Fruit fly (Drosophila melanogaster) Kc167 (cell line): ENCODE results near the gene CG31050.

ENCODE experiments used
- Myc ChIP-seq: fragments of >200 bp; optimal IDR thresholded peaks from 2 replicates; lab custom pipeline; 2017; ENCODE audit warnings: missing external identifiers
- Sin3A ChIP-seq: fragments of >200 bp; optimal IDR thresholded peaks from 2 replicates; lab custom pipeline; 2018; ENCODE audit warnings: missing external identifiers
- h ChIP-seq: fragments of >200 bp; optimal IDR thresholded peaks from 3 replicates; lab custom pipeline; 2018; ENCODE audit warnings: missing external identifiers
- insv ChIP-seq: fragments of >200 bp; optimal IDR thresholded peaks from 3 replicates; lab custom pipeline; 2018; ENCODE audit warnings: missing external identifiers
- psq ChIP-seq: fragments of >200 bp; optimal IDR thresholded peaks from 2 replicates; lab custom pipeline; 2017; ENCODE audit warnings: missing external identifiers
- ttk ChIP-seq: sonication (Bioruptor generic); optimal IDR thresholded peaks from 2 replicates; lab custom pipeline; 2017; ENCODE audit warnings: missing external identifiers

CG31050 gene

DNA sequence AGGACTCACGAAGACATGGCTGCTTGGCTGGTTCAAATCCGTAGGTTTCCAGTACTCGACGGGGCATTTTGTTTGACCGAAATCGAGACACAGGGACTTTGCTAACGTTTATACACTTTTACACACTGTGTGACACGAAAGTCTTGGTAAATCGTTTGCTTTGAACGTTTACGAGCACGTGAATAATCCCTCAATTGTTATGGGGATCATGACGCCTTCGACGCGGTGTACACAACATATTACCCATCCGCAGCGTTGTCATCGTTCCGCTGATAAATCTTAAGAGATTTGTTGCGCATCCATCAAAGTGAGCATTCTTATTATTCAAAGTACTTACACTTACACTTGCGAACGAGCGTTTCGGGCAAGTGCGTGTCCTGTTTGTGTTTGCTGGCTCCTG is at the start of gene CG31050:
TSS of gene CG31050 (minus strand) at position 101 of the 400 bp plus-strand sequence.
- TF ChIP-seq h (no peak), insv (lab: Kevin White, UChicago) (no peak), psq (no peak), Sin3A (lab: Kevin White, UChicago) (no peak), Myc (lab: Kevin White, UChicago) (no peak), ttk (no peak)

DNA sequence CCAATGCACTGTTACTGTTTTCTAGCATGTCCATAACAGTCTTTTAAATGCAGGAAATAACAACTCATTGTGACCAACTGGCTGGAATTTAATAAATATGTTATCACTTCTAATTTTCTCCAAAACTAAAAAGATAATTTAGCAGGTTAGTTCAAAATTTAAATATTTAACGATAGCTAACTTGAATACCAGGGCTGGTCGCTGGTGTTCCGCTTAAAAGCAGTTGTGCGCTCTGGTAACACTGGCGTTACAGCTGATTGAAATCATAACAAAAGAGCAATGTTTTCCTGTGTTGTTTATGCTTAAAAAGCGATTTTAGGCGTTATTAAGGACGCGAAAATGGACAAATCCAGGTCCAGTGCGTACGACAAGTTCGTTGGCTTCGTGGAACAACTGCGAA is 45.7 kb upstream of the CG31050 start, which contains the start of gene htt:
TSS of gene htt (plus strand) at position 250 of the 400 bp plus-strand sequence.
- TF ChIP-seq Myc (lab: Kevin White, UChicago) (no peak), h (no peak), insv (lab: Kevin White, UChicago) (no peak), ttk (no peak), psq (no peak), Sin3A (lab: Kevin White, UChicago) (no peak)

DNA sequence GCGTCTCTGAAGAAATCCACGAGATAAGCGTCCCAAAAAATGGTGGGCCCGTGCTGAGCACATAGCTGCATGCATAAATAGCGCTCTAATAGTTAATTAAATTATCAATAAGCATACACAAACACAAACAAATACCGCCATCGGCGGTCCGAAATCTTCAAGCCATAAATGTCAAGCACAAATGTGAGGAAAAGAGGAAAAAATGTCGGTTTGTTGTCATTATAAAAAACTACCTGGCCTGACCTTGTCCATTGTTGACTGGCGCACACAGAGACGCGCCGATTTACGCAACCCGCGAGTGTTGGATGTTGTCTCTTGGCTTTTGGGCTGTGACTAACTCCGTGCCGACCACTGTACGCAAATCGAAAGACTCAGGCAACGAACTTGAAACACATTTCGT is 37.7 kb upstream of the CG31050 start:
- TF ChIP-seq Sin3A (lab: Kevin White, UChicago) (no peak), insv (lab: Kevin White, UChicago) (no peak), ttk (no peak)

DNA sequence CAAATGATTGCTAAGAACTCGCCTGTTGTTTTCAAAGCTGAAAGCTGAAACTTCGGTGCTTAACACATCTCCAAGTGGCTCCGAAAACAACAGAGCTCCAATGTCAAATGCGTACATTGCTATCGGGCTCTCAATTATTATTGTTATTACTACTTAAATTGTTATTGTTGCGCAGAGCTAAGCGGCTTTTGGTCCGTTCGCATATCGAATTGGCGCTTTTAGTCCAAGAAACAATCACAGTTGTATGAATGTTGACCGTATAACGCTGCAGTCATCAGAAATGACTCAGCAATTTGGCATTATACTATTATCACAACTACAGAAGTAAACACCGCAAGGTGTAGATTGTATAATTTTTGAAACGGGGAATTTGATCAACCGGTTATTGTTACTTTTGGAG is 35.3 kb upstream of the CG31050 start:
- TF ChIP-seq insv (lab: Kevin White, UChicago) (no peak), h (no peak), Myc (lab: Kevin White, UChicago) (no peak), psq (no peak), ttk (no peak), Sin3A (lab: Kevin White, UChicago) (no peak)

DNA sequence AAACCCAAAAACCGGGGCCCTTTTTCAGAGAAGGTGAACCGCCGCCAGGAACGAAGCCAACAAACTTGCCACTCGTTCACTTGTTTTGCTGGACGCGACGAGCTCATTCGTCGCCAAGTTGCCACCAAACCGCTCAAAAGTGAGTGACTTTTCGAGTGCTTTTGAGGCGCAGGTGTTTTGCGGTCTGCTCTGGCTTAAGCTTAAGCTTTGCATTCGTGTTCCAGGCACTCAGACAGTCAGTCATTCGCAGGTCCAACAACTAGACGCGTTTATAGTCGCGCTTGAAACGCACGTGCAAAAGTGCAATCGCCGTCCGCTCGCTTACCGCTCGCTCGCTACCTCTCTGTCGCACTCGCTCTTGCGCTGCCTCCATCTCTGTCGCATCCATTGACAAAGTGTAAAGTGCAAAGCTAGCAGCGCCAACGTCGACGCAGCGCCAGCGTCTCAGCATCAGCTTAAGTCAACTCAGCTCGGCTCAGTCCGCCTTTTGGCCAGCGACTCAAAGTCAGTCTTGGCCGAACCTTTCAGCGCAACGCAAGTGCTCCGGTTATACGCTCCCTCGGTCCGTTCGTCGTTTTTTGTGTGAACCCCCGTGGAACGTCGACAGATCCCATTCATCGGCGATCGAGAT is 31.7 kb upstream of the CG31050 start:
- TF ChIP-seq ttk: no peak
- no peak for TF ChIP-seq h
- TF ChIP-seq insv (lab: Kevin White, UChicago): no peak
- no peak for TF ChIP-seq psq
- no peak for TF ChIP-seq Myc (lab: Kevin White, UChicago)
- no peak for TF ChIP-seq Sin3A (lab: Kevin White, UChicago)

DNA sequence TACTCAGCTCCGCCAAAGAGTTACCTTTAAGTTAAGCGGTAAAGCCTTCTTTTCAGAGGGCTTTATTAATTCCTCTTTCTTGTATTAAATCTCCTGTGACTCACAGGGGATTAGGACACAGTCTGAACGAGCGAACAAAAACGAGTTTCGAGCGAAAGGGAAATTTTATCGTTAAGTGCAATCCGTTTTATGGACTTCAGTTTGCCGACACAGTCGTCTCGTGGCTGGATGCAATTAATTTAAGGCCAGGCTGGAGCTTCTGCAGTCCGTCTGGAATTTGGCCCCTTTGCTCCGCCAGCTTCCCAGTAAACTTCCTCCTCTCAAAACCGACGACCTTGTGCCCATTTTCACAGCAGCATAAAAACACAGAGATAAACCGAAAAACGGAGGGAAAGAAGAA is 29.3 kb upstream of the CG31050 start:
- no peak for TF ChIP-seq insv (lab: Kevin White, UChicago)
- TF ChIP-seq psq: no peak
- no peak for TF ChIP-seq h
- TF ChIP-seq Myc (lab: Kevin White, UChicago): no peak
- TF ChIP-seq Sin3A (lab: Kevin White, UChicago): no peak
- TF ChIP-seq ttk: no peak

DNA sequence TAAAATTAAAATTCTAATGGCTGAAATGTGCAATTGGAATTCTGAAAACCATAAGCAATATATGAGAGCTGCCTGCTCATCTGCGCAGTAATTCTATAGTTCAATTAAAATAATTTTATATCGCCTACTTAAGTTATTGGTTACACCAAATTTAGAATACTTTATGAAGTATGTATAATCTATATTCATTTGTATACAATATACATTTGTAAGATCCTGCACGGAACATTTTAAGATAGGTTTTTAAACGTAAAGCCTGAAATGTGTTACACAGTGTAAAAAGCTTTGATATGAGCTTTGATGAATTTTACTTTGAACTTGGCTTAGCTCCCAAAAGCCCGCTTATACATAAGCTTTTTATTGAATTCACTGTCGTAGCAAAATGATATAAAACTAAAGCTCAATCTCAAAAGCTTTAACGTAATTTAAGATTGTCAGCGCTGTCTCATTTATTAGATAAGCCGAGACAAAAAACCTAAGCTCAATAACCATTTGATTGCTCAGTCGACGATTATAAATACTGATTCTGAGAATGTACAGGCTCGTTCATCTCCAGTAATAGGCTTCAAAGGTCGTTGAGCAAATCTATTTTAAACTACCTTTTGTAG is 27.4 kb upstream of the CG31050 start:
- no peak for TF ChIP-seq insv (lab: Kevin White, UChicago)
- TF ChIP-seq Myc (lab: Kevin White, UChicago): no peak
- TF ChIP-seq Sin3A (lab: Kevin White, UChicago): no peak
- TF ChIP-seq psq: no peak
- TF ChIP-seq ttk: no peak
- TF ChIP-seq h: no peak

DNA sequence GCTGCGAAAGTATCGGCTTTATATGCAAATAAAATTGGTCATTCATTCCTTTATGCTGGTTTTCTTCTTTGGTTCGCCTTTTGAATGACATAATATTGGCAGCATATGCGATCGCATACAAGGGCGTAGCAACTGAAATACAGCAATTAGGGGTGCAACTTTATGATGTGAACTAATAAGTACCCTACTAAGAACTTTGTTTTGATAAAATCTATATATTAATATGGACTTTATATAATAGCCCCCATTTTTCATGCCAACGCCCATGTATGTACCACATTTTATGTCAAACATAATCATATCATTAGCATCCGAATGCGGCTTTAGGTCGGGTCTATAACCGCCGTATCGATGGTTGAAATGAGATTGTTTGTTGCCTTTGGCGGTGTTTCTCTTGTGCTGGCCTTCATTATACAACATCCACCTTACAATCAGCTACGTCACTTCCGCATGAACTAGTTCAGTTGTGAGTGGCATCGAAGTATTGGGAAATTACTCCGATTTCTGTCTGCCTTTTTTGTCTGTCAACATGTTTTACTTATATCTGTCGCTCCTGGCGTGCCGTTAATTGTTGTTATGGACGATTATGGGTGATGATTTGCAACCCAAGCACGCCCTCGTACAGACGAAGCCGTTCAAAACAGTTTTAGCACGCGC is 26.7 kb upstream of the CG31050 start:
- TF ChIP-seq Myc (lab: Kevin White, UChicago) (no peak), h (no peak), Sin3A (lab: Kevin White, UChicago) (no peak), psq (no peak), ttk (no peak), insv (lab: Kevin White, UChicago) (no peak)

DNA sequence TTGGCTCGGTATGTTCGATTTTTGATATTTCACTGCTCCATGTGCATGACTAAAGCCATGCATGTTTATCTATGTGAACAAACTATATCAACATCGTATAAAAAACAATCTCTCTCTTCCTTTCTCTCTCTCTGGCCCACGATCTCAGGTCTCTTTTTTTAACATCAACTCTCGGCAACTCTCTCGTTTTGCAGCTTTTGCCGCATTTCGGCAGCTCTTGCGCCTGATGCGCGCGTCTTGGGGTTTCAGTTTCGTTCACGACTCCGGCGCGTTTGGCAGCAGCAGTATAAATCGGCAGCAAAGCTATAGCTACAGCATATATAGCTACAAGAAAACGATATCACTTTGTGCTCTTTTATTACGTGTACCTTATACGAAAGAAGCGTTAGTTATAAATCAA is 24.5 kb upstream of the CG31050 start, which contains the start of gene snu:
TSS of gene snu (plus strand) at position 254 of the 400 bp plus-strand sequence.
- TF ChIP-seq h (no peak), Sin3A (lab: Kevin White, UChicago) (no peak), psq (no peak), Myc (lab: Kevin White, UChicago) (no peak), insv (lab: Kevin White, UChicago) (no peak), ttk (no peak)

DNA sequence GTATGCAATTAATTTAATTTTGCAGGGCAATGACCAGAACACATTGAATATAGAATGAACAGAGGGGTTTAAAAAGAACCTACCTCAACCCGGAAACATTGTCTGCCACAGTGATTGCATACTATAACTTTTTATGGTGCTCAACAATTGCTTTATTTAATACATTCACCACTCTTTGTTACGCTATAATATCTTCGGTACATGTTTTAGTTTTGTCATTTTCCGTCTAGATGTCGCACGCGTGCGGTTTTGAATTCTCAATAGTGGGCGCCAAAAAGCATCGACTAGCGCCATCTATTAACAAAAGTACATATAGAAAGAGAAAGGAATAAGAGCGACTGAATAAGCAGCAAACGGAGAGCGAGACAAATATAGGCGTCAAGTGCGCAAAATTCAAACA is 21.9 kb upstream of the CG31050 start:
- TF ChIP-seq Myc (lab: Kevin White, UChicago): no peak
- no peak for TF ChIP-seq Sin3A (lab: Kevin White, UChicago)
- no peak for TF ChIP-seq h
- TF ChIP-seq insv (lab: Kevin White, UChicago): no peak
- no peak for TF ChIP-seq ttk
- no peak for TF ChIP-seq psq

DNA sequence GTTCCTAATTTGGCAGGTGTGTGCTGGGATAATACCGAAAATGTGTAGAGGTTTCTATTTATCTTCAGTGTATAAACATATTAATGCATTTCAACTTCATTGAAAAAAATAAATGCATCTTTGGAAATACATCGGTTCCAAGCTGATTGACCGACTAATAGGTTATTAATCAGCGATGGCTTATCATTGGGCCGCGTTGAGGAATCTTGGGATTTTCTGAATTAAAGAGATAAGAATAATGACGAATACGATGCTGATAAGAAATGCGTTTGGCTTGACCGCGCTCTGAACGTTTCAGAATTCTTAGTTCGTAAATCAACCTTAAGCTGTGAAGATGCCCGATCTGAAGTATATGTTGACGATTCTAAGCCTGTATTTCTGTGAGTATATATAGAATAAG is 20.1 kb upstream of the CG31050 start, which contains the start of gene Sid:
TSS of gene Sid (plus strand) at position 301 of the 400 bp plus-strand sequence.
- no peak for TF ChIP-seq psq

DNA sequence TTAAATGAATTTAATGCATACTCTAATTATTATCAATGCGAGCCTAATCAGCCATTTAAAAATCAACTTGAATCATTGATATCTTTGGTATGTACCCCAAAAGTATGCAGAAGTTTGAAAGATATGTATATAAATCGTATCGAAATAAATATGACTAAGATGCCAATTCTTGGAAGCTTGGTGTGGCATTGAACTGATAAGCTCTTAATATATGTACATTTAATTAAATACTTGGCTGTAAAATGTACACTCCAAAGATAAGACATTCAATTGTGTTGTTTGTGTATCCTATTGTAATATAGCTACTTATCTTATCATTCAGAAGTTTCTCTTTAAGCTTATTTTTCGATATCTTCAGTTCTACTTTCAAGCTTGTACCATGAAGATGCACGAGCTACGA is 18.6 kb upstream of the CG31050 start, which contains the start of gene CG33346:
TSS of gene CG33346 (plus strand) at position 380 of the 400 bp plus-strand sequence.
- no peak for TF ChIP-seq Sin3A (lab: Kevin White, UChicago)
- TF ChIP-seq h: no peak
- no peak for TF ChIP-seq insv (lab: Kevin White, UChicago)
- TF ChIP-seq ttk: no peak
- TF ChIP-seq Myc (lab: Kevin White, UChicago): no peak
- TF ChIP-seq psq: no peak

DNA sequence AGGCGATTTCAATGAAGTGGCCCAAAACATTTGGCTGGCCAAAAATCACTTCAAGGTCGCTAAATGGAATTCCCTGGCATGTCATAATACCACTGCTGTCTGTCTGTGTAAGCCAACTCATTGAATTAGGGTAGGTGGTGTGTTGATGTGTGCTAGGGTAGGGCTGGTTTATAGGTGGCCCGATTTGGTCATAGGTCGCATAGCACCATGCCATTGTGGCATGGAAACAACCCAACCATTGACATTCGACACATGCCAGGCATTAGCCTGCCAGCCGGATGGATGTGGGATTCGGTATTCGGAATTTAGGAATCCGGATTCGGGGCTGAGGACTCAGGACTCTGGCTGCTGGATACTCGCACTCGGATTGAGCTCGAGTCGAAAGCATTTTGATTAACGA is 12.7 kb upstream of the CG31050 start:
- no peak for TF ChIP-seq Sin3A (lab: Kevin White, UChicago)
- no peak for TF ChIP-seq ttk
- TF ChIP-seq Myc (lab: Kevin White, UChicago): no peak
- TF ChIP-seq h: no peak
- no peak for TF ChIP-seq psq
- TF ChIP-seq insv (lab: Kevin White, UChicago): no peak
